Fruit fly (Drosophila melanogaster) whole organism, prepupa: ENCODE data around the gene EAChm.

Source experiments
- Blimp-1 ChIP-seq: fragments of 200-800 bp; sonication (Bioruptor generic); optimal IDR thresholded peaks from 3 replicates; lab custom pipeline; 2017; ENCODE audit warnings: missing biosample characterization, missing genetic modification characterization, mild to moderate bottlenecking, moderate library complexity, missing genetic modification reagents
- CG10631 ChIP-seq: fragments of 200-800 bp; sonication (Bioruptor generic); optimal IDR thresholded peaks from 2 replicates; lab custom pipeline; 2016; ENCODE audit warnings: missing biosample characterization, missing genetic modification characterization
- CG10669 ChIP-seq: fragments of 200-800 bp; sonication (Bioruptor generic); optimal IDR thresholded peaks from 3 replicates; lab custom pipeline; 2018; ENCODE audit warnings: missing biosample characterization, mild to moderate bottlenecking, missing genetic modification characterization, moderate library complexity
- CG11762 ChIP-seq: fragments of 200-800 bp; sonication (Bioruptor generic); optimal IDR thresholded peaks from 3 replicates; lab custom pipeline; 2016; ENCODE audit warnings: missing biosample characterization, missing genetic modification characterization; ENCODE audit not compliant: insufficient read depth
- CG11902 ChIP-seq: fragments of 200-800 bp; sonication (Bioruptor generic); optimal IDR thresholded peaks from 3 replicates; lab custom pipeline; 2016; ENCODE audit warnings: missing biosample characterization, missing genetic modification characterization
- CG15336 ChIP-seq: fragments of 200-800 bp; sonication (Bioruptor generic); IDR thresholded peaks from 2 replicates; pipeline ENCODE4 v1.3.6; 2022; ENCODE audit warnings: missing biosample characterization, missing genetic modification characterization
- CG32006 ChIP-seq: fragments of 200-800 bp; sonication (Bioruptor generic); optimal IDR thresholded peaks from 3 replicates; lab custom pipeline; 2017; ENCODE audit warnings: missing biosample characterization, mild to moderate bottlenecking, missing genetic modification characterization
- CG34406 ChIP-seq: fragments of 200-800 bp; sonication (Bioruptor generic); optimal IDR thresholded peaks from 3 replicates; lab custom pipeline; 2016; ENCODE audit warnings: missing biosample characterization, missing genetic modification characterization
- CG3919 ChIP-seq: fragments of 200-800 bp; sonication (Bioruptor generic); optimal IDR thresholded peaks from 3 replicates; lab custom pipeline; 2016; ENCODE audit warnings: missing biosample characterization, missing genetic modification characterization
- CG4318 ChIP-seq: fragments of 200-800 bp; sonication (Bioruptor generic); optimal IDR thresholded peaks from 3 replicates; lab custom pipeline; 2017; ENCODE audit warnings: missing biosample characterization, mild to moderate bottlenecking, missing genetic modification characterization
- CG6163 ChIP-seq: fragments of 200-800 bp; sonication (Bioruptor generic); IDR thresholded peaks from 3 replicates; pipeline ENCODE4 v1.3.6; 2022; ENCODE audit warnings: missing biosample characterization, missing genetic modification characterization
- CG6276 ChIP-seq: fragments of 200-800 bp; sonication (Bioruptor generic); optimal IDR thresholded peaks from 2 replicates; lab custom pipeline; 2017; ENCODE audit warnings: missing biosample characterization, mild to moderate bottlenecking, missing genetic modification characterization
- CG6854 ChIP-seq: fragments of 200-800 bp; sonication (Bioruptor generic); optimal IDR thresholded peaks from 2 replicates; lab custom pipeline; 2017; ENCODE audit warnings: missing biosample characterization, mild to moderate bottlenecking, missing genetic modification characterization
- CG7368 ChIP-seq: fragments of 200-800 bp; sonication (Bioruptor generic); optimal IDR thresholded peaks from 3 replicates; lab custom pipeline; 2016; ENCODE audit warnings: missing biosample characterization, missing genetic modification characterization
- CG8119 ChIP-seq: fragments of 200-800 bp; sonication (Bioruptor generic); IDR thresholded peaks from 3 replicates; pipeline ENCODE4 v1.3.6; 2022; ENCODE audit warnings: missing biosample characterization, missing genetic modification characterization
- CG8319 ChIP-seq: fragments of 200-800 bp; sonication (Bioruptor generic); optimal IDR thresholded peaks from 3 replicates; lab custom pipeline; 2016; ENCODE audit warnings: missing biosample characterization, missing genetic modification characterization
- CG9139 ChIP-seq: fragments of 200-800 bp; sonication (Bioruptor generic); optimal IDR thresholded peaks from 3 replicates; lab custom pipeline; 2017; ENCODE audit warnings: missing biosample characterization, mild to moderate bottlenecking, missing genetic modification characterization
- Eip75B ChIP-seq: fragments of 200-800 bp; sonication (Bioruptor generic); optimal IDR thresholded peaks from 3 replicates; lab custom pipeline; 2016; ENCODE audit warnings: missing biosample characterization, missing genetic modification characterization
- Eip78C ChIP-seq: fragments of 200-800 bp; sonication (Bioruptor generic); peaks from one replicate; lab custom pipeline; 2016; ENCODE audit warnings: missing biosample characterization, missing genetic modification characterization
- Eip93F ChIP-seq: fragments of 200-800 bp; sonication (Bioruptor generic); optimal IDR thresholded peaks from 2 replicates; lab custom pipeline; 2016; ENCODE audit warnings: missing biosample characterization, mild to moderate bottlenecking, missing genetic modification characterization
- Ets96B ChIP-seq: fragments of 200-800 bp; optimal IDR thresholded peaks from 2 replicates; lab custom pipeline; 2019; ENCODE audit warnings: missing biosample characterization, mild to moderate bottlenecking, missing genetic modification characterization, moderate library complexity
- Gug ChIP-seq: fragments of 200-800 bp; sonication (Bioruptor generic); IDR thresholded peaks from 2 replicates; pipeline ENCODE4 v1.3.6; 2022; ENCODE audit warnings: missing biosample characterization, missing genetic modification characterization
- Hr38 ChIP-seq: sonication (Bioruptor generic); optimal IDR thresholded peaks from 2 replicates; lab custom pipeline; 2016; ENCODE audit warnings: missing biosample characterization, missing genetic modification characterization
- Hr39 ChIP-seq: fragments of 200-800 bp; sonication (Bioruptor generic); optimal IDR thresholded peaks from 2 replicates; lab custom pipeline; 2016; ENCODE audit warnings: missing biosample characterization, missing genetic modification characterization
- Hr4 ChIP-seq: fragments of 200-800 bp; sonication (Bioruptor generic); optimal IDR thresholded peaks from 3 replicates; lab custom pipeline; 2016; ENCODE audit warnings: missing biosample characterization, missing genetic modification characterization
- Lpt ChIP-seq: fragments of 200-800 bp; sonication (Bioruptor generic); optimal IDR thresholded peaks from 3 replicates; lab custom pipeline; 2016; ENCODE audit warnings: missing biosample characterization, missing genetic modification characterization
- Met ChIP-seq: fragments of 200-800 bp; sonication (Bioruptor generic); optimal IDR thresholded peaks from 3 replicates; lab custom pipeline; 2016; ENCODE audit warnings: missing biosample characterization, missing genetic modification characterization
- OdsH ChIP-seq: fragments of 200-800 bp; sonication (Bioruptor generic); optimal IDR thresholded peaks from 3 replicates; lab custom pipeline; 2016; ENCODE audit warnings: missing biosample characterization, missing genetic modification characterization
- Smox ChIP-seq: fragments of 200-800 bp; sonication (Bioruptor generic); optimal IDR thresholded peaks from 3 replicates; lab custom pipeline; 2016; ENCODE audit warnings: missing biosample characterization, missing genetic modification characterization
- Sox102F ChIP-seq: fragments of 200-800 bp; sonication (Bioruptor generic); optimal IDR thresholded peaks from 2 replicates; lab custom pipeline; 2016; ENCODE audit warnings: missing biosample characterization, mild to moderate bottlenecking, missing genetic modification characterization
- Sox15 ChIP-seq: fragments of 200-800 bp; sonication (Bioruptor generic); optimal IDR thresholded peaks from 3 replicates; lab custom pipeline; 2016; ENCODE audit warnings: missing biosample characterization, missing genetic modification characterization
- achi ChIP-seq: fragments of 200-800 bp; sonication (Bioruptor generic); optimal IDR thresholded peaks from 3 replicates; lab custom pipeline; 2016; ENCODE audit warnings: missing biosample characterization, missing genetic modification characterization
- acj6 ChIP-seq: fragments of 200-800 bp; sonication (Bioruptor generic); optimal IDR thresholded peaks from 3 replicates; lab custom pipeline; 2016; ENCODE audit warnings: missing biosample characterization, missing genetic modification characterization
- cyc ChIP-seq: fragments of 200-800 bp; sonication (Bioruptor generic); optimal IDR thresholded peaks from 3 replicates; lab custom pipeline; 2016; ENCODE audit warnings: missing biosample characterization, missing genetic modification characterization
- dac ChIP-seq: fragments of 200-800 bp; sonication (Bioruptor generic); optimal IDR thresholded peaks from 2 replicates; lab custom pipeline; 2017; ENCODE audit warnings: missing biosample characterization, mild to moderate bottlenecking, missing genetic modification characterization
- dsx ChIP-seq: fragments of 200-800 bp; optimal IDR thresholded peaks from 3 replicates; lab custom pipeline; 2019; ENCODE audit warnings: missing biosample characterization, mild to moderate bottlenecking, missing genetic modification characterization, moderate library complexity; ENCODE audit not compliant: poor library complexity, severe bottlenecking
- eg ChIP-seq: fragments of 200-800 bp; sonication (Bioruptor generic); IDR thresholded peaks from 3 replicates; pipeline ENCODE4 v1.3.6; 2022; ENCODE audit warnings: missing biosample characterization, missing genetic modification characterization
- fkh ChIP-seq: fragments of 200-800 bp; sonication (Bioruptor generic); optimal IDR thresholded peaks from 3 replicates; lab custom pipeline; 2017; ENCODE audit warnings: missing biosample characterization, mild to moderate bottlenecking, missing genetic modification characterization, moderate library complexity
- lz ChIP-seq: fragments of 200-800 bp; sonication (Bioruptor generic); optimal IDR thresholded peaks from 3 replicates; lab custom pipeline; 2016; ENCODE audit warnings: missing biosample characterization, missing genetic modification characterization
- net ChIP-seq: fragments of 200-800 bp; sonication (Bioruptor generic); optimal IDR thresholded peaks from 3 replicates; lab custom pipeline; 2016; ENCODE audit warnings: missing biosample characterization, missing genetic modification characterization
- salr ChIP-seq, 2 experiments: fragments of 200-800 bp; sonication (Bioruptor generic); optimal IDR thresholded peaks; 3 replicates each; lab custom pipeline; 2016 to 2018; ENCODE audit warnings: missing biosample characterization in 2 of 2, missing genetic modification characterization in 2 of 2, mild to moderate bottlenecking in 1 of 2
- spab ChIP-seq: fragments of 200-800 bp; sonication (Bioruptor generic); optimal IDR thresholded peaks from 2 replicates; lab custom pipeline; 2017; ENCODE audit warnings: missing biosample characterization, mild to moderate bottlenecking, missing genetic modification characterization, missing genetic modification reagents
- ss ChIP-seq, 2 experiments: fragments of 200-800 bp; sonication (Bioruptor generic); optimal IDR thresholded peaks; 2 replicates in 1 of 2; 3 replicates in 1 of 2; lab custom pipeline; 2017 to 2018; ENCODE audit warnings: mild to moderate bottlenecking in 2 of 2, missing biosample characterization in 2 of 2, missing genetic modification characterization in 2 of 2, moderate library complexity in 1 of 2
- vri ChIP-seq: fragments of 200-800 bp; sonication (Bioruptor generic); optimal IDR thresholded peaks from 3 replicates; lab custom pipeline; 2016; ENCODE audit warnings: missing biosample characterization, mild to moderate bottlenecking, missing genetic modification characterization

EAChm gene

DNA sequence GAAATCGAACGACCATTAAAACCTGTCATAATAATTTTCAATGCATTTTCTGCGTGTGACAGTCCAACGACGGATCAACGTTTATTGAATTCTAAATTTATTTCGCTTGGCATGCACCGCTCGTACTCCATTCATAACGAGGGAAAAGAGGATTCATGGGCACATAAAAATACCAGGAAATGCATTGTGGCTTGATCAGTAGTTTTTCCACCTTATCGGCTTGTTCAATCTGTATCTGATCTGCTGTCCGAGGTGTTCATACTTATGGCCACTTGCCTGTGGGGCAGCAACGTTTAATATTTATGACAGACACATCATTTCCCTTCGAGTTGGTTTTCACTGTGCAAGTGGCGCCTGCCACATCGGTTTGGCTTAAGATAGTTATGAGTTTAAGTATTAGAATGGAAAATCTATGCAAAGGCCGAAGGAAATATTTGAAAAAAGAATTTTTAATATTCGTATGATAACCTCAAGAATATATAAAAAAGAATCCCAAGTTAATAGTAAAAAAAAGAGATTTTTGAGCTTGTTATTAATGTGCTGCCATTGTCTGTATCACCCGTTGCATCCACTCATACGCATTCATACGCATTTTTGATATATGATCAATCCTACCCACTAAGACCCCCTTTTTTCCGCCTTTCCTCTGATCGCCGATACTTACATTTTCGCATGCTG, 47.2 kb upstream of the EAChm start (continued):
- TF ChIP-seq Met (GFP tag; lab: Kevin White, UChicago), result peak; percentile 42
- no peak for TF ChIP-seq CG6854 (GFP tag; lab: Kevin White, UChicago)
- TF ChIP-seq Hr38 (GFP tag; lab: Kevin White, UChicago), result no peak
- no peak for TF ChIP-seq Hr39 (GFP tag; lab: Kevin White, UChicago)
- TF ChIP-seq CG6276 (GFP tag; lab: Kevin White, UChicago), result no peak
- TF ChIP-seq CG34406, result peak; percentile 22
- no peak for TF ChIP-seq Eip93F (GFP tag; lab: Kevin White, UChicago)
- TF ChIP-seq lz (GFP tag; lab: Kevin White, UChicago), result peak; percentile 18
- peak; percentile 58 for TF ChIP-seq OdsH (GFP tag; lab: Kevin White, UChicago)
- TF ChIP-seq Smox, result peak; percentile 18
- TF ChIP-seq fkh (GFP tag; lab: Kevin White, UChicago), result no peak
- no peak for TF ChIP-seq CG11762 (GFP tag; lab: Kevin White, UChicago)
- TF ChIP-seq CG10669, result peak; percentile 16
- TF ChIP-seq eg, result 0 out of 3 replicates have a peak, but pooled peaks have one; percentile 30
- TF ChIP-seq cyc (GFP tag; lab: Kevin White, UChicago), result no peak

DNA sequence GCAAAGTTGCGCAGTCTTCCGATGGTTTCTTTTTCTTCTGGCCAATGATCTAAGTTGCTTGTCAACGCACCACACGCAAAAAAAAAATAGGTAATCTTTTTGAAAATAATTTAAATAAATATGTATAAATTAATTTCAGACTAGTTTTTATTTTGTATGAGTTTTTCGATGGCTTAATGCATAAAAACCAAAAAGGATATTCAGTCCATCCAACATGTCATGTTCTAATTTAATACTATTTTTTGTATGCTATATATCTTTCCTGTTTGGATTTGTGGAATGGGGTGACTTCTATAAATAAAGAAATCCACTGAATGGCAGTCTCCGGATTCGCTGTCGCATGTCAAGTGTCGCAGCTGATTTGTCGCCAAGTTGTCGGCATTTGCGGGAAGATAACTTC, 44.9 kb upstream of the EAChm start:
- TF ChIP-seq CG4318 (no peak), spab (GFP tag; lab: Kevin White, UChicago) (no peak), Lpt (GFP tag; lab: Kevin White, UChicago) (no peak), CG8319 (no peak), Hr39 (GFP tag; lab: Kevin White, UChicago) (no peak), Eip78C (peak; percentile 62), eg (peak; percentile 64; the same call in 2 of the 3 replicates), Ets96B (tag; lab: Kevin White, UChicago) (no peak), CG3919 (GFP tag; lab: Kevin White, UChicago) (no peak), CG8119 (GFP tag; lab: Robert Waterston, UW) (peak; percentile 30; the same call in 1 of the 3 replicates), fkh (GFP tag; lab: Kevin White, UChicago) (no peak), ss (GFP tag; optimal IDR thresholded peaks at IDR 0.05; lab: Kevin White, UChicago) (no peak), CG6163 (GFP tag; lab: Robert Waterston, UW) (peak; percentile 49; the same call in 1 of the 3 replicates), net (GFP tag; lab: Kevin White, UChicago) (no peak), CG11902 (no peak), achi (GFP tag; lab: Kevin White, UChicago) (peak; percentile 3), CG15336 (GFP tag; lab: Robert Waterston, UW) (peak; percentile 68), Sox102F (no peak), Sox15 (GFP tag; lab: Kevin White, UChicago) (no peak), salr (GFP tag; optimal IDR thresholded peaks at IDR 0.05; lab: Kevin White, UChicago) (no peak), OdsH (GFP tag; lab: Kevin White, UChicago) (peak; percentile 7), CG10631 (GFP tag; lab: Kevin White, UChicago) (peak; percentile 30), dsx (GFP tag; lab: Kevin White, UChicago) (no peak), CG32006 (peak; percentile 37), Blimp-1 (GFP tag; lab: Kevin White, UChicago) (no peak), Gug (peak; percentile 43; the same call in 1 of the 2 replicates), CG34406 (no peak), CG11762 (GFP tag; lab: Kevin White, UChicago) (no peak), Eip75B (GFP tag; lab: Kevin White, UChicago) (no peak), Hr4 (GFP tag; lab: Kevin White, UChicago) (peak; percentile 22), CG9139 (GFP tag; lab: Kevin White, UChicago) (no peak), vri (GFP tag; lab: Kevin White, UChicago) (no peak), Met (GFP tag; lab: Kevin White, UChicago) (no peak), CG6854 (GFP tag; lab: Kevin White, UChicago) (no peak), dac (GFP tag; lab: Kevin White, UChicago) (peak; percentile 4), CG7368 (GFP tag; lab: Kevin White, UChicago) (no peak), acj6 (GFP tag; lab: Kevin White, UChicago) (no peak), CG6276 (GFP tag; lab: Kevin White, UChicago) (no peak)
- TF ChIP-seq, all 60 proteins: peak for 12
